Fruit fly (Drosophila melanogaster): ENCODE data around the gene Pde11.

DNA sequence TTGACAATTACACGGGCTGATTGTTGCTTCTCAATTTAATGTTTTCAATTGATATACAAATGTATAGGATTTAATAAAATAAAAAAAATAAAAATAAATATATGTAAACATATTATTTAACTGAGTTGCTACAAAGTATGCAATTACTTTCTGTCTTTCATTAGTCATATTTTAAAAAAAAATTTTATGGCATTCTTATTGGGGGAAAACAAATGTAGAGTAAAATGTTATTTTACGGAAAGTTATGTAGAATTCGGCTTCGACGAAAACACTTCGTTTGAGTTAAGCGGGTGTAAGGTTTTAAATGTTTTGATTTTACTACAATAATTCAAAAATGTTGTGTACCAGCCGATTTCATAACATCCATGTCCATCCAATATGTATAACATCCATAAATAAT, 76.7 kb downstream of the Pde11 start:
- TF ChIP-seq usp (GFP tag; optimal IDR thresholded peaks at IDR 0.05) (no peak), CG8478 (optimal IDR thresholded peaks at IDR 0.05) (no peak)

All from whole organism.